Worm (Caenorhabditis elegans) whole organism, L2 larva: ENCODE data around the gene apc-17.
A peak's percentile ranks its signal among the peaks of the same experiment; 100 is the strongest.

Source experiments
- C34F6.9 ChIP-seq: fragments of 150-350 bp; optimal IDR thresholded peaks from 2 replicates; lab custom pipeline; 2014; ENCODE audit warnings: missing biosample characterization, missing genetic modification characterization
- F13H6.1 ChIP-seq: sonication (generic microtip); optimal IDR thresholded peaks from 2 replicates; lab custom pipeline; 2016; ENCODE audit warnings: missing genetic modification characterization, missing compliant biosample characterization
- R02D3.7 ChIP-seq: fragments of 150-350 bp; optimal IDR thresholded peaks from 2 replicates; lab custom pipeline; 2014; ENCODE audit warnings: missing biosample characterization, missing genetic modification characterization
- Y55F3AM.14 ChIP-seq: fragments of 200-800 bp; sonication (Bioruptor generic); optimal IDR thresholded peaks from 2 replicates; lab custom pipeline; 2018; ENCODE audit warnings: mild to moderate bottlenecking, missing genetic modification characterization, missing compliant biosample characterization
- ZK546.5 ChIP-seq: sonication (generic microtip); optimal IDR thresholded peaks from 2 replicates; lab custom pipeline; 2017; ENCODE audit warnings: missing biosample characterization, missing genetic modification characterization
- alr-1 ChIP-seq: fragments of 150-350 bp; optimal IDR thresholded peaks from 2 replicates; lab custom pipeline; 2014; ENCODE audit warnings: missing biosample characterization, missing genetic modification characterization
- aly-2 ChIP-seq: fragments of 150-350 bp; optimal IDR thresholded peaks from 2 replicates; lab custom pipeline; 2014; ENCODE audit warnings: missing biosample characterization, missing genetic modification characterization
- ama-1 ChIP-seq: fragments of 150-350 bp; optimal IDR thresholded peaks from 2 replicates; lab custom pipeline; 2018; ENCODE audit warnings: inconsistent platforms
- blmp-1 ChIP-seq: sonication (generic microtip); optimal IDR thresholded peaks from 2 replicates; lab custom pipeline; 2017; ENCODE audit warnings: missing genetic modification characterization, mild to moderate bottlenecking, missing compliant biosample characterization, antibody characterized with exemption, moderate library complexity; ENCODE audit not compliant: insufficient read depth
- ceh-16 ChIP-seq: fragments of 150-350 bp; optimal IDR thresholded peaks from 2 replicates; lab custom pipeline; 2014; ENCODE audit warnings: missing biosample characterization, missing genetic modification characterization
- ceh-82 ChIP-seq: fragments of 150-350 bp; optimal IDR thresholded peaks from 2 replicates; lab custom pipeline; 2014; ENCODE audit warnings: missing biosample characterization, missing genetic modification characterization
- crh-2 ChIP-seq: sonication (generic microtip); optimal IDR thresholded peaks from 2 replicates; lab custom pipeline; 2017; ENCODE audit warnings: missing biosample characterization, missing genetic modification characterization
- dmd-4 ChIP-seq: sonication (generic microtip); optimal IDR thresholded peaks from 2 replicates; lab custom pipeline; 2017; ENCODE audit warnings: missing biosample characterization, missing genetic modification characterization
- egl-27 ChIP-seq: sonication (generic microtip); optimal IDR thresholded peaks from 3 replicates; lab custom pipeline; 2017; ENCODE audit warnings: missing biosample characterization, missing genetic modification reagents, missing genetic modification characterization
- elt-1 ChIP-seq: fragments of 150-350 bp; optimal IDR thresholded peaks from 2 replicates; lab custom pipeline; 2014; ENCODE audit warnings: missing biosample characterization, missing genetic modification characterization
- elt-3 ChIP-seq: sonication (generic microtip); optimal IDR thresholded peaks from 2 replicates; lab custom pipeline; 2017; ENCODE audit warnings: missing biosample characterization, missing genetic modification characterization
- fos-1 ChIP-seq: fragments of 150-350 bp; optimal IDR thresholded peaks from 2 replicates; lab custom pipeline; 2014; ENCODE audit warnings: missing biosample characterization, missing genetic modification characterization
- gmeb-1 ChIP-seq: fragments of 150-350 bp; optimal IDR thresholded peaks from 2 replicates; lab custom pipeline; 2014; ENCODE audit warnings: missing biosample characterization, missing genetic modification characterization
- lin-11 ChIP-seq: fragments of 150-350 bp; sonication (generic microtip); optimal IDR thresholded peaks from 2 replicates; lab custom pipeline; 2014; ENCODE audit warnings: missing biosample characterization, missing genetic modification characterization, inconsistent platforms, mixed read lengths
- lin-13 ChIP-seq: fragments of 150-350 bp; optimal IDR thresholded peaks from 2 replicates; lab custom pipeline; 2014; ENCODE audit warnings: missing biosample characterization, missing genetic modification reagents, missing genetic modification characterization
- lin-39 ChIP-seq: fragments of 150-350 bp; optimal IDR thresholded peaks from 2 replicates; lab custom pipeline; 2014; ENCODE audit warnings: missing biosample characterization, missing genetic modification reagents, missing genetic modification characterization
- lsy-2 ChIP-seq, 2 experiments: fragments of 150-350 bp in 1 of 2; sonication (generic microtip) in 1 of 2; optimal IDR thresholded peaks; 2 replicates each; lab custom pipeline; 2014 to 2017; ENCODE audit warnings: missing biosample characterization in 2 of 2, missing genetic modification characterization in 2 of 2
- mab-5 ChIP-seq: fragments of 150-350 bp; optimal IDR thresholded peaks from 2 replicates; lab custom pipeline; 2014; ENCODE audit warnings: missing biosample characterization, missing genetic modification characterization
- mbf-1 ChIP-seq: sonication (generic microtip); optimal IDR thresholded peaks from 2 replicates; lab custom pipeline; 2017; ENCODE audit warnings: missing biosample characterization, missing genetic modification characterization
- mdl-1 ChIP-seq, 2 experiments: fragments of 150-350 bp in 1 of 2; sonication (generic microtip) in 1 of 2; optimal IDR thresholded peaks; 2 replicates each; lab custom pipeline; 2017; ENCODE audit warnings: missing biosample characterization in 2 of 2, missing genetic modification characterization in 2 of 2
- nhr-11 ChIP-seq: fragments of 150-350 bp; optimal IDR thresholded peaks from 2 replicates; lab custom pipeline; 2014; ENCODE audit warnings: missing biosample characterization, missing genetic modification characterization
- nhr-12 ChIP-seq: fragments of 150-350 bp; optimal IDR thresholded peaks from 2 replicates; lab custom pipeline; 2014; ENCODE audit warnings: missing biosample characterization, missing genetic modification characterization
- nhr-129 ChIP-seq: fragments of 150-350 bp; optimal IDR thresholded peaks from 2 replicates; lab custom pipeline; 2014; ENCODE audit warnings: missing biosample characterization, missing genetic modification characterization
- nhr-21 ChIP-seq: fragments of 150-350 bp; optimal IDR thresholded peaks from 2 replicates; lab custom pipeline; 2014; ENCODE audit warnings: missing biosample characterization, missing genetic modification characterization
- nhr-237 ChIP-seq: fragments of 150-350 bp; optimal IDR thresholded peaks from 2 replicates; lab custom pipeline; 2014; ENCODE audit warnings: missing biosample characterization, missing genetic modification characterization
- nhr-25 ChIP-seq: fragments of 150-350 bp; sonication (generic microtip); optimal IDR thresholded peaks from 3 replicates; lab custom pipeline; 2014; ENCODE audit warnings: missing biosample characterization, missing genetic modification characterization
- nhr-6 ChIP-seq: fragments of 150-350 bp; optimal IDR thresholded peaks from 2 replicates; lab custom pipeline; 2014; ENCODE audit warnings: missing biosample characterization, missing genetic modification characterization
- nhr-77 ChIP-seq: fragments of 150-350 bp; optimal IDR thresholded peaks from 2 replicates; lab custom pipeline; 2014; ENCODE audit warnings: missing biosample characterization, missing genetic modification characterization
- peb-1 ChIP-seq: fragments of 150-350 bp; optimal IDR thresholded peaks from 2 replicates; lab custom pipeline; 2014; ENCODE audit warnings: missing biosample characterization, missing genetic modification characterization
- sem-4 ChIP-seq: fragments of 150-350 bp; optimal IDR thresholded peaks from 2 replicates; lab custom pipeline; 2014; ENCODE audit warnings: missing biosample characterization, missing genetic modification reagents, missing genetic modification characterization
- skn-1 ChIP-seq: sonication (generic microtip); optimal IDR thresholded peaks from 2 replicates; lab custom pipeline; 2017; ENCODE audit warnings: missing biosample characterization, missing genetic modification characterization
- sma-3 ChIP-seq: sonication (generic microtip); optimal IDR thresholded peaks from 2 replicates; lab custom pipeline; 2016; ENCODE audit warnings: missing genetic modification reagents, missing genetic modification characterization, missing compliant biosample characterization
- sma-9 ChIP-seq, 2 experiments: fragments of 150-350 bp in 1 of 2; sonication (generic microtip) in 1 of 2; optimal IDR thresholded peaks; 2 replicates each; lab custom pipeline; 2014 to 2016; ENCODE audit warnings: missing genetic modification characterization in 2 of 2, mild to moderate bottlenecking in 1 of 2, missing biosample characterization in 1 of 2, missing compliant biosample characterization in 1 of 2, missing genetic modification reagents in 1 of 2, moderate library complexity in 1 of 2
- snpc-4 ChIP-seq: fragments of 150-350 bp; optimal IDR thresholded peaks from 2 replicates; lab custom pipeline; 2014; ENCODE audit warnings: missing biosample characterization, missing genetic modification characterization
- unc-39 ChIP-seq: fragments of 150-350 bp; optimal IDR thresholded peaks from 2 replicates; lab custom pipeline; 2014; ENCODE audit warnings: missing biosample characterization, missing genetic modification characterization
- unc-55 ChIP-seq: fragments of 150-350 bp; sonication (generic microtip); optimal IDR thresholded peaks from 3 replicates; lab custom pipeline; 2014; ENCODE audit warnings: missing biosample characterization, missing genetic modification reagents, missing genetic modification characterization
- unc-62 ChIP-seq: fragments of 150-350 bp; optimal IDR thresholded peaks from 2 replicates; lab custom pipeline; 2014; ENCODE audit warnings: missing biosample characterization, missing genetic modification reagents, missing genetic modification characterization
- zag-1 ChIP-seq: fragments of 150-350 bp; optimal IDR thresholded peaks from 2 replicates; lab custom pipeline; 2014; ENCODE audit warnings: missing biosample characterization, missing genetic modification characterization
- ztf-1 ChIP-seq: fragments of 200-800 bp; sonication (Bioruptor generic); conservative IDR thresholded peaks from 2 replicates; pipeline ENCODE4 v1.3.6; 2022; ENCODE audit warnings: missing genetic modification characterization, missing compliant biosample characterization
- ztf-4 ChIP-seq: fragments of 150-350 bp; optimal IDR thresholded peaks from 2 replicates; lab custom pipeline; 2014; ENCODE audit warnings: missing biosample characterization, missing genetic modification characterization

apc-17 gene

ce11 chrII:11099841-11100240 lies 8.1 kb upstream of the apc-17 start, which contains the start of gene C09H10.4:
Gene C09H10.4, plus strand, starts transcription at chrII:11100141.
- TF ChIP-seq nhr-237 (no peak), alr-1 (tag; lab: Kevin White, UChicago) (no peak), mbf-1 (tag; lab: Kevin White, UChicago) (no peak), sem-4 (tag; lab: Kevin White, UChicago) (no peak), nhr-11 (tag; lab: Kevin White, UChicago) (no peak), snpc-4 (tag; lab: Kevin White, UChicago) (no peak), dmd-4 (tag; lab: Kevin White, UChicago) (no peak), lin-13 (GFP tag; lab: Kevin White, UChicago) (no peak), unc-62 (GFP tag; lab: Kevin White, UChicago) (no peak), ZK546.5 (no peak), nhr-21 (tag; lab: Kevin White, UChicago) (no peak), R02D3.7 (tag; lab: Kevin White, UChicago) (no peak), lin-39 (tag; lab: Kevin White, UChicago) (no peak), mdl-1 (tag; optimal IDR thresholded peaks at IDR 0.05; lab: Kevin White, UChicago) (no peak), sma-3 (GFP tag; lab: Kevin White, UChicago) (no peak), crh-2 (no peak), C34F6.9 (tag; lab: Kevin White, UChicago) (no peak), ama-1 (lab: Kevin White, UChicago) (no peak), gmeb-1 (no peak), fos-1 (no peak)

ce11 chrII:11101171-11101570 lies 6.8 kb upstream of the apc-17 start:
- TF ChIP-seq peb-1 (no peak), C34F6.9 (tag; lab: Kevin White, UChicago) (no peak), ztf-1 (GFP tag; lab: Robert Waterston, UW) (no peak), nhr-12 (tag; lab: Kevin White, UChicago) (no peak), blmp-1 (tag; lab: Kevin White, UChicago) (no peak), nhr-129 (no peak), crh-2 (no peak), lin-13 (GFP tag; lab: Kevin White, UChicago) (no peak), snpc-4 (tag; lab: Kevin White, UChicago) (no peak), lin-11 (tag; lab: Kevin White, UChicago) (no peak), ceh-16 (tag; lab: Kevin White, UChicago) (no peak), zag-1 (no peak), ztf-4 (tag; lab: Kevin White, UChicago) (no peak), mbf-1 (tag; lab: Kevin White, UChicago) (no peak), ceh-82 (tag; lab: Kevin White, UChicago) (no peak), egl-27 (tag; lab: Kevin White, UChicago) (no peak)

ce11 chrII:11103052-11103451 lies 4.9 kb upstream of the apc-17 start:
- TF ChIP-seq F13H6.1 (peak; percentile 45), skn-1 (tag; lab: Kevin White, UChicago) (no peak), alr-1 (tag; lab: Kevin White, UChicago) (no peak), unc-39 (tag; lab: Kevin White, UChicago) (no peak), ceh-82 (tag; lab: Kevin White, UChicago) (no peak), aly-2 (tag; lab: Kevin White, UChicago) (no peak), C34F6.9 (tag; lab: Kevin White, UChicago) (peak; percentile 91), R02D3.7 (tag; lab: Kevin White, UChicago) (no peak), unc-55 (GFP tag; lab: Kevin White, UChicago) (peak; percentile 80), dmd-4 (tag; lab: Kevin White, UChicago) (no peak), lsy-2 (tag; optimal IDR thresholded peaks at IDR 0.05; lab: Kevin White, UChicago) (peak; percentile 52 to 82), lin-39 (tag; lab: Kevin White, UChicago) (no peak), sma-9 (GFP tag; optimal IDR thresholded peaks at IDR 0.05; lab: Kevin White, UChicago) (peak; percentile 50), sma-9 (tag; optimal IDR thresholded peaks at IDR 0.05; lab: Kevin White, UChicago) (no peak), ztf-4 (tag; lab: Kevin White, UChicago) (no peak), gmeb-1 (peak; percentile 59), nhr-21 (tag; lab: Kevin White, UChicago) (no peak), blmp-1 (tag; lab: Kevin White, UChicago) (no peak), snpc-4 (tag; lab: Kevin White, UChicago) (peak; percentile 8), egl-27 (tag; lab: Kevin White, UChicago) (no peak), ceh-16 (tag; lab: Kevin White, UChicago) (no peak), peb-1 (no peak), nhr-25 (peak; percentile 20), ZK546.5 (no peak), mdl-1 (tag; optimal IDR thresholded peaks at IDR 0.05; lab: Kevin White, UChicago) (peak in 1 of 2 experiments; percentile 4), ztf-1 (GFP tag; lab: Robert Waterston, UW) (no peak), sma-3 (GFP tag; lab: Kevin White, UChicago) (peak; percentile 29), fos-1 (peak; percentile 37), nhr-6 (tag; lab: Kevin White, UChicago) (no peak), nhr-12 (tag; lab: Kevin White, UChicago) (no peak), mbf-1 (tag; lab: Kevin White, UChicago) (no peak), unc-62 (GFP tag; lab: Kevin White, UChicago) (no peak), elt-1 (no peak), elt-3 (no peak), crh-2 (peak; percentile 75), nhr-237 (no peak), mab-5 (tag; lab: Kevin White, UChicago) (no peak), Y55F3AM.14 (GFP tag; lab: Kevin White, UChicago) (no peak), nhr-77 (no peak), nhr-11 (tag; lab: Kevin White, UChicago) (no peak), lin-11 (tag; lab: Kevin White, UChicago) (peak; percentile 68), lin-13 (GFP tag; lab: Kevin White, UChicago) (peak; percentile 51)
